Fruit fly (Drosophila melanogaster) whole organism, embryonic: Measurements from ENCODE around the gene snky.

Experiments
- Ada2b ChIP-seq: fragments of 200-800 bp; sonication (Bioruptor generic); IDR thresholded peaks from 2 replicates; pipeline ENCODE4 v1.3.6; 2022; ENCODE audit warnings: missing biosample characterization, missing genetic modification characterization
- Asciz ChIP-seq: fragments of 200-800 bp; sonication (Bioruptor generic); optimal IDR thresholded peaks from 2 replicates; lab custom pipeline; 2017; ENCODE audit warnings: missing biosample characterization, mild to moderate bottlenecking, missing genetic modification characterization, missing genetic modification reagents
- Atf6 ChIP-seq: fragments of 200-800 bp; sonication (Bioruptor generic); IDR thresholded peaks from 2 replicates; pipeline ENCODE4 v1.3.6; 2022; ENCODE audit warnings: missing biosample characterization, missing genetic modification characterization
- C15 ChIP-seq: fragments of 200-800 bp; sonication (Bioruptor generic); IDR thresholded peaks from 3 replicates; pipeline ENCODE4 v1.3.6; 2022; ENCODE audit warnings: missing biosample characterization, missing genetic modification characterization
- CG10654 ChIP-seq: fragments of 200-800 bp; sonication (Bioruptor generic); optimal IDR thresholded peaks from 2 replicates; lab custom pipeline; 2016; ENCODE audit warnings: missing biosample characterization, missing genetic modification characterization
- CG10959 ChIP-seq: fragments of 200-800 bp; sonication (Bioruptor generic); IDR thresholded peaks from 2 replicates; pipeline ENCODE4 v1.3.6; 2022; ENCODE audit warnings: missing biosample characterization, missing genetic modification characterization
- CG13624 ChIP-seq: fragments of 200-800 bp; sonication (Bioruptor generic); optimal IDR thresholded peaks from 2 replicates; lab custom pipeline; 2016; ENCODE audit warnings: missing biosample characterization, missing genetic modification characterization
- CG15073 ChIP-seq: fragments of 200-800 bp; sonication (Bioruptor generic); optimal IDR thresholded peaks from 2 replicates; lab custom pipeline; 2016; ENCODE audit warnings: missing biosample characterization, missing genetic modification characterization
- CG1602 ChIP-seq: fragments of 200-800 bp; sonication (Bioruptor generic); optimal IDR thresholded peaks from 3 replicates; lab custom pipeline; 2016; ENCODE audit warnings: missing biosample characterization, missing genetic modification characterization
- CG16813 ChIP-seq: fragments of 200-800 bp; sonication (Bioruptor generic); IDR thresholded peaks from 3 replicates; pipeline ENCODE4 v1.3.6; 2022; ENCODE audit warnings: missing biosample characterization, missing genetic modification characterization; ENCODE audit not compliant: partially characterized antibody
- CG2199 ChIP-seq: fragments of 200-800 bp; sonication (Bioruptor generic); IDR thresholded peaks from 3 replicates; pipeline ENCODE4 v1.3.6; 2022; ENCODE audit warnings: missing biosample characterization, missing genetic modification characterization
- CG7987 ChIP-seq: fragments of 200-800 bp; sonication (Bioruptor generic); optimal IDR thresholded peaks from 2 replicates; lab custom pipeline; 2018; ENCODE audit warnings: missing biosample characterization, mild to moderate bottlenecking, missing genetic modification characterization, moderate library complexity
- CG8765 ChIP-seq: fragments of 200-800 bp; sonication (Bioruptor generic); IDR thresholded peaks from 2 replicates; pipeline ENCODE4 v1.3.6; 2022; ENCODE audit warnings: missing biosample characterization, missing genetic modification characterization
- CG9797 ChIP-seq: fragments of 200-800 bp; sonication (Bioruptor generic); optimal IDR thresholded peaks from 3 replicates; lab custom pipeline; 2018; ENCODE audit warnings: missing biosample characterization, mild to moderate bottlenecking, missing genetic modification characterization
- CTCF ChIP-seq: fragments of 200-800 bp; sonication (Bioruptor generic); optimal IDR thresholded peaks from 2 replicates; lab custom pipeline; 2017; ENCODE audit warnings: missing biosample characterization, mild to moderate bottlenecking, missing genetic modification characterization, moderate library complexity
- CrebB ChIP-seq: fragments of 200-800 bp; sonication (Bioruptor generic); optimal IDR thresholded peaks from 3 replicates; lab custom pipeline; 2018; ENCODE audit warnings: missing biosample characterization, mild to moderate bottlenecking, missing genetic modification characterization
- Dbx ChIP-seq: fragments of 200-800 bp; sonication (Bioruptor generic); IDR thresholded peaks from 3 replicates; pipeline ENCODE4 v1.3.6; 2022; ENCODE audit warnings: missing biosample characterization, missing genetic modification characterization
- Dref ChIP-seq: fragments of 200-800 bp; sonication (Bioruptor generic); IDR thresholded peaks from 2 replicates; pipeline ENCODE4 v1.3.6; 2022; ENCODE audit warnings: missing biosample characterization, missing genetic modification characterization
- ERR ChIP-seq: fragments of 200-800 bp; sonication (Bioruptor generic); optimal IDR thresholded peaks from 2 replicates; lab custom pipeline; 2016; ENCODE audit warnings: missing biosample characterization, missing genetic modification characterization
- Elba2 ChIP-seq: fragments of 200-800 bp; sonication (Bioruptor generic); optimal IDR thresholded peaks from 3 replicates; lab custom pipeline; 2016; ENCODE audit warnings: missing biosample characterization, missing genetic modification characterization
- Fer1 ChIP-seq: fragments of 200-800 bp; sonication (Bioruptor generic); optimal IDR thresholded peaks from 2 replicates; lab custom pipeline; 2017; ENCODE audit warnings: missing biosample characterization, mild to moderate bottlenecking, missing genetic modification characterization
- HLH54F ChIP-seq: fragments of 200-800 bp; sonication (Bioruptor generic); optimal IDR thresholded peaks from 3 replicates; lab custom pipeline; 2016; ENCODE audit warnings: missing biosample characterization, missing genetic modification characterization
- Lim3 ChIP-seq: fragments of 200-800 bp; sonication (Bioruptor generic); IDR thresholded peaks from 2 replicates; pipeline ENCODE4 v1.3.6; 2022; ENCODE audit warnings: missing biosample characterization, missing genetic modification characterization
- Med ChIP-seq: fragments of 200-800 bp; sonication (Bioruptor generic); peaks from one replicate; lab custom pipeline; 2016; ENCODE audit warnings: missing biosample characterization, missing genetic modification characterization, mild to moderate bottlenecking, inconsistent platforms, moderate library complexity
- NK7.1 ChIP-seq: fragments of 200-800 bp; sonication (Bioruptor generic); optimal IDR thresholded peaks from 3 replicates; lab custom pipeline; 2016; ENCODE audit warnings: missing biosample characterization, missing genetic modification characterization
- Oaz ChIP-seq: fragments of 200-800 bp; sonication (Bioruptor generic); IDR thresholded peaks from 2 replicates; pipeline ENCODE4 v1.3.6; 2022; ENCODE audit warnings: missing biosample characterization, missing genetic modification characterization
- Ptx1 ChIP-seq: fragments of 200-800 bp; sonication (Bioruptor generic); IDR thresholded peaks from 2 replicates; pipeline ENCODE4 v1.3.6; 2022; ENCODE audit warnings: missing biosample characterization, missing genetic modification characterization
- Ravus ChIP-seq: fragments of 200-800 bp; sonication (Bioruptor generic); IDR thresholded peaks from 2 replicates; pipeline ENCODE4 v1.3.6; 2022; ENCODE audit warnings: missing biosample characterization, missing genetic modification characterization
- Sox100B ChIP-seq: fragments of 200-800 bp; sonication (Bioruptor generic); optimal IDR thresholded peaks from 3 replicates; lab custom pipeline; 2018; ENCODE audit warnings: missing biosample characterization, mild to moderate bottlenecking, missing genetic modification characterization
- Sry-β ChIP-seq: fragments of 200-800 bp; sonication (Bioruptor generic); optimal IDR thresholded peaks from 2 replicates; lab custom pipeline; 2018; ENCODE audit warnings: missing biosample characterization, mild to moderate bottlenecking, missing genetic modification characterization, moderate library complexity
- az2 ChIP-seq: fragments of 200-800 bp; sonication (Bioruptor generic); optimal IDR thresholded peaks from 3 replicates; lab custom pipeline; 2016; ENCODE audit warnings: missing biosample characterization, missing genetic modification characterization
- br ChIP-seq: fragments of >200 bp; optimal IDR thresholded peaks from 2 replicates; lab custom pipeline; 2017
- caup ChIP-seq: fragments of 200-800 bp; sonication (Bioruptor generic); optimal IDR thresholded peaks from 3 replicates; lab custom pipeline; 2017; ENCODE audit warnings: missing biosample characterization, mild to moderate bottlenecking, missing genetic modification characterization, moderate library complexity; ENCODE audit not compliant: severe bottlenecking
- chm ChIP-seq: fragments of 200-800 bp; sonication (Bioruptor generic); IDR thresholded peaks from 2 replicates; pipeline ENCODE4 v1.3.6; 2022; ENCODE audit warnings: missing biosample characterization, missing genetic modification characterization
- chn ChIP-seq: fragments of 200-800 bp; sonication (Bioruptor generic); optimal IDR thresholded peaks from 2 replicates; lab custom pipeline; 2016; ENCODE audit warnings: missing biosample characterization, missing genetic modification characterization
- dmrt99B ChIP-seq: fragments of 200-800 bp; sonication (Bioruptor generic); optimal IDR thresholded peaks from 2 replicates; lab custom pipeline; 2018; ENCODE audit warnings: missing biosample characterization, mild to moderate bottlenecking, missing genetic modification characterization, moderate library complexity
- gcm2 ChIP-seq: fragments of 200-800 bp; sonication (Bioruptor generic); optimal IDR thresholded peaks from 2 replicates; lab custom pipeline; 2016; ENCODE audit warnings: missing biosample characterization, missing genetic modification characterization
- jing ChIP-seq: fragments of 200-800 bp; sonication (Bioruptor generic); optimal IDR thresholded peaks from 2 replicates; lab custom pipeline; 2018; ENCODE audit warnings: missing biosample characterization, mild to moderate bottlenecking, missing genetic modification characterization
- nerfin-1 ChIP-seq: fragments of 200-800 bp; sonication (Bioruptor generic); optimal IDR thresholded peaks from 3 replicates; lab custom pipeline; 2019; ENCODE audit warnings: missing biosample characterization, mild to moderate bottlenecking, missing genetic modification characterization, moderate library complexity
- pros ChIP-seq: fragments of 200-800 bp; sonication (Bioruptor generic); optimal IDR thresholded peaks from 3 replicates; lab custom pipeline; 2019; ENCODE audit warnings: missing biosample characterization, mild to moderate bottlenecking, missing genetic modification characterization, moderate library complexity
- psq ChIP-seq: fragments of 200-800 bp; sonication (Bioruptor generic); optimal IDR thresholded peaks from 2 replicates; lab custom pipeline; 2017; ENCODE audit warnings: missing biosample characterization, missing genetic modification characterization
- sens ChIP-seq: fragments of 200-800 bp; sonication (Bioruptor generic); peaks from one replicate; lab custom pipeline; 2016; ENCODE audit warnings: missing biosample characterization, missing genetic modification characterization
- sr ChIP-seq: fragments of 200-800 bp; sonication (Bioruptor generic); IDR thresholded peaks from 3 replicates; pipeline ENCODE4 v1.3.6; 2022; ENCODE audit warnings: missing biosample characterization, missing genetic modification characterization
- tll ChIP-seq, 2 experiments: fragments of 200-800 bp in 1 of 2; fragments of >200 bp in 1 of 2; sonication (Bioruptor generic) in 1 of 2; optimal IDR thresholded peaks; 2 replicates each; lab custom pipeline; 2017 to 2019; ENCODE audit warnings: missing biosample characterization in 2 of 2, missing genetic modification characterization in 2 of 2, mild to moderate bottlenecking in 1 of 2, moderate library complexity in 1 of 2
- twi ChIP-seq: fragments of 200-800 bp; optimal IDR thresholded peaks from 2 replicates; lab custom pipeline; 2019; ENCODE audit warnings: missing biosample characterization, mild to moderate bottlenecking, missing genetic modification characterization, moderate library complexity
- wor ChIP-seq: fragments of 200-800 bp; sonication (Bioruptor generic); IDR thresholded peaks from 2 replicates; pipeline ENCODE4 v1.3.6; 2022; ENCODE audit warnings: missing biosample characterization, missing genetic modification characterization

Gene snky

DNA sequence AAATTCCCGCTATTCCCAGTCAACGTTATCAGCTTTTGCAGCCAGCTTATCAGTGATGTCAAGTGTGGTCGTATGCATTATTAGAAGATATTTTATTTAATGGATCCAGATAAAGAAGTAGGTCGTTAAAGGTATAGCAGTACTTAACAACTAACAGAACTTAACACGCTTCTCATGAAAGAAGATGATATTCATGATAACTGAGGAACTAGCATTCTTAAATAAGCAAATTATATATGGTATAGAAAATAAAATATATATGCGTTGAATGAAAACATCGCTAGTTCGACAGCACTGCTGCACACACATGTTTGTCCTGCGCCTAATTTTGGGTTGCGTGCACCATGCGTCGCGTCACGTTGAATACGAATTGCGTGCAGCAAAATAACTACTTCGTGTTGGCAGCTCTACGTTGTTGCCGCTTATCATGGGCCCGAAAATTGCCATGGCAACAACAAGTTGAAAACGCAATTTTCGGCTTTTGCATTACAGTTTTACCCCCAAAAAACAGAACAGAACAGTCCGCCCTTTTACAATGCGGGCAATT, 38.8 kb upstream of the snky start:
- peak; percentile 77 for TF ChIP-seq Sry-β (GFP tag; lab: Kevin White, UChicago)
- TF ChIP-seq Lim3 = no peak
- peak; percentile 57 for TF ChIP-seq sens (GFP tag; lab: Kevin White, UChicago)
- TF ChIP-seq Med (GFP tag; lab: Kevin White, UChicago) = peak; percentile 38
- no peak for TF ChIP-seq Ptx1
- peak; percentile 50 for TF ChIP-seq twi (tag; lab: Kevin White, UChicago)
- no peak for TF ChIP-seq CG10959 (GFP tag; lab: Robert Waterston, UW)
- TF ChIP-seq Oaz (GFP tag; lab: Robert Waterston, UW) = no peak

DNA sequence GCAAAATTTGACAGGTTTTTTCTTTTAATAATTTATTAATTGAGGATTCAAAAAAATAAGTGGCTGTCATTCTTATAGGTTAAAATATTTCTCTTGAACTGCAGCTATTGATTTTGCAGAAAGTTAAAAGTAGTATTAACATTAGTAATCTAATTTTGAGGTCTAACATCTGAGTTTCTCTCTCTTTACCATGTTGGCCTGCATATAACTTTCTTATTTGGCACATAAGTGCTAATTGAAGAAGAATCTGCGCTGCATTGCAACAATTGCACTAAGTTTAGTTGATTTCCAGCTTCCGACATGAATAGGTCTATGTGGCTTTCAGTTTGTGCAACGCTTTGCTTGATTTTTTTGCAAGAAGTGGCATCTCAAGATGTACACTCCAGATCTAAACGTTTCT, 38.3 kb upstream of the snky start, which contains the start of gene CG33262:
CG33262 (plus strand) TSS at position 301 of the 400 bp plus-strand sequence.
- TF ChIP-seq Dbx (GFP tag; lab: Robert Waterston, UW) = no peak
- TF ChIP-seq Dref (GFP tag; lab: Robert Waterston, UW) = no peak
- no peak for TF ChIP-seq ERR (GFP tag; lab: Kevin White, UChicago)
- TF ChIP-seq CrebB (tag; lab: Kevin White, UChicago) = no peak
- no peak for TF ChIP-seq Ravus (GFP tag; lab: Robert Waterston, UW)
- TF ChIP-seq Elba2 (GFP tag; lab: Kevin White, UChicago) = no peak
- TF ChIP-seq tll (GFP tag; optimal IDR thresholded peaks at IDR 0.05; lab: Kevin White, UChicago) = no peak
- TF ChIP-seq chn (GFP tag; lab: Kevin White, UChicago) = no peak
- no peak for TF ChIP-seq NK7.1 (GFP tag; lab: Kevin White, UChicago)
- no peak for TF ChIP-seq Asciz (GFP tag; lab: Kevin White, UChicago)
- no peak for TF ChIP-seq CG8765 (GFP tag; lab: Robert Waterston, UW)
- no peak for TF ChIP-seq HLH54F
- no peak for TF ChIP-seq wor (GFP tag; lab: Robert Waterston, UW)
- TF ChIP-seq, all 482 proteins: peak for 0

DNA sequence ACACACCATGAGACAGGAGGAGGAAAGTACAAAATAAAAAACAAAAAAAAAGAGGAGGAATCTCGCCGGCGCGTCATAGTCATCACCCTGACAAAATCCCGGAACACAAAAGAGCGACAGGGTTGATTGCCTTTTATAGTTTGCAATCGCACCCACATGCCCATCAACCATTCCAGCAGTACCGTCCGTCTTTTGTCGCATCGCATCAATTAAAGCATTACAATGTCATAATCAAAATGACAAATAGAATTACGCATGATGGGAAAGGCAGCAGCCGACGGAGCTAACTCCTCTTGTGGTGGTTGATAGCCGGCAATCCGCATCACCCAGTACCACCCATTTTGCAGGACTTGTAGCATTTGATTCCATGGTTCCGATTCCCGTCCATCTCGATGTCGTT, 36.9 kb upstream of the snky start:
- no peak for TF ChIP-seq CG7987
- peak; percentile 91 for TF ChIP-seq nerfin-1 (tag; lab: Kevin White, UChicago)
- no peak for TF ChIP-seq gcm2 (GFP tag; lab: Kevin White, UChicago)
- TF ChIP-seq Fer1 (GFP tag; lab: Kevin White, UChicago) = peak; percentile 9
- no peak for TF ChIP-seq sr (GFP tag; lab: Robert Waterston, UW)
- TF ChIP-seq pros (GFP tag; lab: Kevin White, UChicago) = peak; percentile 50
- no peak for TF ChIP-seq CG9797 (GFP tag; lab: Kevin White, UChicago)

- TF ChIP-seq Atf6 (GFP tag; lab: Robert Waterston, UW) = no peak
- peak; percentile 91; the same call in 2 of the 3 replicates for TF ChIP-seq CG2199 (GFP tag; lab: Robert Waterston, UW)
- no peak for TF ChIP-seq Ada2b (GFP tag; lab: Robert Waterston, UW)
- TF ChIP-seq chm = 0 out of 2 replicates have a peak, but pooled peaks have one; percentile 19
Measured at dm6 chr3L:13145021-13145420, 29.3 kb upstream of the snky start.

DNA sequence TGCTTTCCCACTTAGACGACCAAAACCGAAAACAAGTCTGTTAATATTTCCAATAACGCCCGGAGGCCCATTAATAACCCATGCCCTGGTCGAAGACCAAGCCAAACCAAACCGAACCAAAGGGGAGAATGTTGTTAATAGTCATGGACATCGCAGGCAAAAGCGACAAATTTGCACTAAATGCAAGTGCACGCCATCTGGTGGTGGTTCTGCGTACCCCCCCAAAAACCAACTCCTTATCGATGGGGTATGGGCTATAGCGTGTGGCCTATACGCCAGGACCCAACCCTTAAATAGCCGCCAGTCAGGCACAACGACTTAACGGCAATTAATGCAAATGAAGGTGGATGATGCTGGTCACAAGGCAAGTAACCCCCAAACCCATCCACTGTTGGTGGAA, 27.8 kb upstream of the snky start:
- TF ChIP-seq CG10654 (GFP tag; lab: Kevin White, UChicago) = no peak
- no peak for TF ChIP-seq az2
- no peak for TF ChIP-seq CG1602 (GFP tag; lab: Kevin White, UChicago)
- no peak for TF ChIP-seq dmrt99B (tag; lab: Kevin White, UChicago)
- TF ChIP-seq pros (GFP tag; lab: Kevin White, UChicago) = peak; percentile 45
- peak; percentile 58 for TF ChIP-seq sens (GFP tag; lab: Kevin White, UChicago)
- peak; percentile 82 for TF ChIP-seq CTCF (GFP tag; lab: Kevin White, UChicago)
- TF ChIP-seq jing (GFP tag; lab: Kevin White, UChicago) = no peak
- 0 out of 3 replicates have a peak, but pooled peaks have one; percentile 37 for TF ChIP-seq CG16813 (GFP tag; lab: Robert Waterston, UW)
- no peak for TF ChIP-seq caup (GFP tag; lab: Kevin White, UChicago)
- no peak for TF ChIP-seq Ravus (GFP tag; lab: Robert Waterston, UW)
- TF ChIP-seq C15 (GFP tag; lab: Robert Waterston, UW) = no peak
- no peak for TF ChIP-seq CG13624 (GFP tag; lab: Kevin White, UChicago)
- no peak for TF ChIP-seq Sox100B (GFP tag; lab: Kevin White, UChicago)
- TF ChIP-seq CG15073 (GFP tag; lab: Kevin White, UChicago) = no peak
- no peak for TF ChIP-seq chn (GFP tag; lab: Kevin White, UChicago)
- TF ChIP-seq psq = no peak
- no peak for TF ChIP-seq br (lab: Kevin White, UChicago)
